Worm (Caenorhabditis elegans) whole organism, mixed stage, embryonic: ENCODE measurements around the gene pho-5.

Source experiments
- blmp-1 ChIP-seq: fragments of 150-350 bp; optimal IDR thresholded peaks from 2 replicates; lab custom pipeline; 2014; ENCODE audit warnings: missing biosample characterization, missing genetic modification characterization
- ceh-39 ChIP-seq: fragments of 150-350 bp; optimal IDR thresholded peaks from 2 replicates; lab custom pipeline; 2014; ENCODE audit warnings: missing biosample characterization, missing genetic modification characterization
- lin-13 ChIP-seq: fragments of 150-350 bp; optimal IDR thresholded peaks from 2 replicates; lab custom pipeline; 2014; ENCODE audit warnings: missing biosample characterization, missing genetic modification characterization
- snpc-4 ChIP-seq: fragments of 150-350 bp; optimal IDR thresholded peaks from 2 replicates; lab custom pipeline; 2014; ENCODE audit warnings: missing biosample characterization, missing genetic modification characterization
- ztf-11 ChIP-seq: fragments of 150-350 bp; optimal IDR thresholded peaks from 2 replicates; lab custom pipeline; 2014; ENCODE audit warnings: missing biosample characterization, missing genetic modification characterization

ce11 chrIII:7335220-7335619, 49.5 kb upstream of the pho-5 start, which contains the start of gene F56C9.10:
- TF ChIP-seq snpc-4 (no peak), ceh-39 (tag; lab: Kevin White, UChicago) (no peak), lin-13 (tag; lab: Kevin White, UChicago) (no peak), ztf-11 (tag; lab: Kevin White, UChicago) (no peak), blmp-1 (tag; lab: Kevin White, UChicago) (peak; percentile 66)
